Worm (Caenorhabditis elegans): Measurements from ENCODE around the gene C12D5.4.

DNA sequence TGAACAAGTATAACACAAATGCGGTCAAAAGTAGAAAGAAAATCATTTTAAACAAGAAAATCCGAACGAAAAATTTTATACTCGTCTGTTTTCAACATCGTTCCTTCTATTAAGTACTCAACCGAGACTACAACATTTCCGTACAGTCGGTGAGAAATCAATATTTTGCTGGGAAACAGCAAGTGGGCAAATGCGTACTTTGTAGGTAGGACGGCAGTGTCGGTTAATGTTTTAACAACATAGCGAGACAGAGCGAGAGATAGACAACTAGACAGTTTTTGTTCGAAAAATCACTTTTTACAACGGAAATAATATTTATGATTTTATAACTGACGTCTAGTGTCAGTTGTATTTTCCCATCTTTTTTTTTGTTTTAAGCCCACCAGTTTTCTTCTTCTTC lies 9.0 kb downstream of the C12D5.4 start, which contains the start of gene cyp-33A1:
- TF ChIP-seq hnd-1 (tag; optimal IDR thresholded peaks at IDR 0.05) (no peak), ama-1 (optimal IDR thresholded peaks at IDR 0.05) (no peak), flt-1 (GFP tag; IDR thresholded peaks at IDR 0.05) (no peak), F13C5.2 (tag; optimal IDR thresholded peaks at IDR 0.05) (no peak), ceh-36 (tag; optimal IDR thresholded peaks at IDR 0.05) (no peak), ceh-13 (GFP tag; optimal IDR thresholded peaks at IDR 0.05) (no peak), tbx-11 (GFP tag; IDR thresholded peaks at IDR 0.05) (no peak), tra-4 (tag; optimal IDR thresholded peaks at IDR 0.05) (no peak), scrt-1 (GFP tag; IDR thresholded peaks at IDR 0.05) (no peak), pes-1 (GFP tag; IDR thresholded peaks at IDR 0.05) (no peak), hmg-4 (GFP tag; optimal IDR thresholded peaks at IDR 0.05) (no peak), tbx-37 (GFP tag; conservative IDR thresholded peaks at IDR 0.05) (no peak), B0310.2 (tag; optimal IDR thresholded peaks at IDR 0.05) (no peak)

All from whole organism, early embryonic.